Fruit fly (Drosophila melanogaster): ENCODE data around the gene Whamy.

DNA sequence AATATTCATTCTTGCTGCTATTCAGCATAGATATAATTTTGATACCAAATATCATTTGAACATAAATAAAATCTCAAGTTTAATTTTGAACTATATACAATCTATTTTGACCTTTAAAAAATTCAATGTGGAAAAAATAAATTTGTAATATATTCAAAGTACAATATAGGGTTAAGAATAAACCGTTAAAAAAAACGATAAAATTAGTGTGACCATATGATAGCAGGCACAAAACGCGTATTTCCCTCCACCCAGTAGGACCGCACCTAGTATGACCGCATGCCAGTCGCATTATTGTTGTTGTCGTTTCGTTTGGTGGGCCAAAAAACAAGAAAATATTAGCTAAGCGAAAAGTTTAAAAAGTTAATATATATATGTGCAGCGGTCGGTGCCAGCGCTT is 18.8 kb upstream of the Whamy start, which contains the start of gene CG8516:
- TF ChIP-seq Myc (optimal IDR thresholded peaks at IDR 0.05): no peak
- TF ChIP-seq psq (optimal IDR thresholded peaks at IDR 0.05): no peak
- no peak for TF ChIP-seq ttk (optimal IDR thresholded peaks at IDR 0.05)

All from Kc167 (cell line).